Fruit fly (Drosophila melanogaster) whole organism: ENCODE measurements around the gene CG7794.

Experiments used
- CG8478 ChIP-seq: fragments of >200 bp; optimal IDR thresholded peaks from 2 replicates; lab custom pipeline; 2018; ENCODE audit warnings: inconsistent platforms
- Dll ChIP-seq: fragments of >200 bp; optimal IDR thresholded peaks from 2 replicates; lab custom pipeline; 2017
- EcR ChIP-seq, 2 experiments: fragments of >200 bp; optimal IDR thresholded peaks; 2 replicates each; lab custom pipeline; 2017; ENCODE audit warnings: missing biosample characterization in 2 of 2, missing genetic modification characterization in 2 of 2, missing genetic modification reagents in 2 of 2
- pan ChIP-seq: fragments of >200 bp; optimal IDR thresholded peaks from 2 replicates; lab custom pipeline; 2017
- psq ChIP-seq: fragments of >200 bp; optimal IDR thresholded peaks from 2 replicates; lab custom pipeline; 2017
- usp ChIP-seq: fragments of >200 bp; optimal IDR thresholded peaks from 2 replicates; lab custom pipeline; 2017; ENCODE audit warnings: missing biosample characterization, missing genetic modification characterization, mixed read lengths

Gene CG7794

dm6 chr3R:18023407-18023806 lies at the start of gene CG7794:
Gene CG7794, plus strand, starts transcription at chr3R:18023707.
- TF ChIP-seq CG8478 (lab: Kevin White, UChicago) (no peak), usp (GFP tag; lab: Kevin White, UChicago) (no peak), psq (lab: Kevin White, UChicago) (no peak), pan (lab: Kevin White, UChicago) (no peak), EcR (GFP tag; optimal IDR thresholded peaks at IDR 0.05; lab: Kevin White, UChicago) (no peak), Dll (lab: Kevin White, UChicago) (no peak)

dm6 chr3R:18004698-18005097 lies 18.8 kb upstream of the CG7794 start:
- TF ChIP-seq Dll (lab: Kevin White, UChicago) (no peak), CG8478 (lab: Kevin White, UChicago) (no peak), psq (lab: Kevin White, UChicago) (no peak), usp (GFP tag; lab: Kevin White, UChicago) (no peak), pan (lab: Kevin White, UChicago) (no peak), EcR (GFP tag; optimal IDR thresholded peaks at IDR 0.05; lab: Kevin White, UChicago) (no peak)

dm6 chr3R:18006483-18006882 lies 17.0 kb upstream of the CG7794 start:
- TF ChIP-seq usp (GFP tag; lab: Kevin White, UChicago) (no peak), EcR (GFP tag; optimal IDR thresholded peaks at IDR 0.05; lab: Kevin White, UChicago) (no peak), psq (lab: Kevin White, UChicago) (no peak), CG8478 (lab: Kevin White, UChicago) (no peak), pan (lab: Kevin White, UChicago) (no peak)

- TF ChIP-seq CG8478 (lab: Kevin White, UChicago) (no peak), EcR (GFP tag; optimal IDR thresholded peaks at IDR 0.05; lab: Kevin White, UChicago) (no peak), usp (GFP tag; lab: Kevin White, UChicago) (no peak), psq (lab: Kevin White, UChicago) (no peak), Dll (lab: Kevin White, UChicago) (no peak), pan (lab: Kevin White, UChicago) (no peak)
Observed at dm6 chr3R:18013149-18013548, 10.4 kb upstream of the CG7794 start.

- no peak for TF ChIP-seq pan (lab: Kevin White, UChicago)
- TF ChIP-seq psq (lab: Kevin White, UChicago) = no peak
- TF ChIP-seq EcR (GFP tag; optimal IDR thresholded peaks at IDR 0.05; lab: Kevin White, UChicago) = no peak
- no peak for TF ChIP-seq Dll (lab: Kevin White, UChicago)
- TF ChIP-seq CG8478 (lab: Kevin White, UChicago) = no peak
- TF ChIP-seq usp (GFP tag; lab: Kevin White, UChicago) = no peak
Observed at dm6 chr3R:18015705-18016397, 7.7 kb upstream of the CG7794 start.

- TF ChIP-seq CG8478 (lab: Kevin White, UChicago) (no peak), EcR (GFP tag; optimal IDR thresholded peaks at IDR 0.05; lab: Kevin White, UChicago) (no peak), Dll (lab: Kevin White, UChicago) (no peak), usp (GFP tag; lab: Kevin White, UChicago) (no peak), pan (lab: Kevin White, UChicago) (no peak), psq (lab: Kevin White, UChicago) (no peak)
Observed at dm6 chr3R:18018828-18019461, 4.6 kb upstream of the CG7794 start, which contains the start of gene DNaseII. Gene DNaseII, plus strand, starts transcription at chr3R:18019375.

dm6 chr3R:18021261-18021679 lies 2.2 kb upstream of the CG7794 start, which contains the start of gene CG7785:
Gene CG7785, plus strand, starts transcription at chr3R:18021600.
- TF ChIP-seq psq (lab: Kevin White, UChicago) (no peak), CG8478 (lab: Kevin White, UChicago) (no peak), EcR (GFP tag; optimal IDR thresholded peaks at IDR 0.05; lab: Kevin White, UChicago) (no peak), pan (lab: Kevin White, UChicago) (no peak), Dll (lab: Kevin White, UChicago) (no peak), usp (GFP tag; lab: Kevin White, UChicago) (no peak)

dm6 chr3R:18026536-18026935 lies 3.0 kb downstream of the CG7794 start:
- TF ChIP-seq psq (lab: Kevin White, UChicago) = no peak
- no peak for TF ChIP-seq EcR (GFP tag; optimal IDR thresholded peaks at IDR 0.05; lab: Kevin White, UChicago)
- no peak for TF ChIP-seq pan (lab: Kevin White, UChicago)
- no peak for TF ChIP-seq CG8478 (lab: Kevin White, UChicago)
- no peak for TF ChIP-seq Dll (lab: Kevin White, UChicago)
- no peak for TF ChIP-seq usp (GFP tag; lab: Kevin White, UChicago)

dm6 chr3R:18027307-18027706 lies 3.8 kb downstream of the CG7794 start:
- no peak for TF ChIP-seq CG8478 (lab: Kevin White, UChicago)
- TF ChIP-seq EcR (GFP tag; optimal IDR thresholded peaks at IDR 0.05; lab: Kevin White, UChicago) = no peak
- TF ChIP-seq pan (lab: Kevin White, UChicago) = no peak
- TF ChIP-seq Dll (lab: Kevin White, UChicago) = no peak
- no peak for TF ChIP-seq psq (lab: Kevin White, UChicago)
- TF ChIP-seq usp (GFP tag; lab: Kevin White, UChicago) = no peak

- TF ChIP-seq psq (lab: Kevin White, UChicago) = no peak
- TF ChIP-seq Dll (lab: Kevin White, UChicago) = no peak
- TF ChIP-seq CG8478 (lab: Kevin White, UChicago) = no peak
- no peak for TF ChIP-seq EcR (GFP tag; optimal IDR thresholded peaks at IDR 0.05; lab: Kevin White, UChicago)
- TF ChIP-seq pan (lab: Kevin White, UChicago) = no peak
- no peak for TF ChIP-seq usp (GFP tag; lab: Kevin White, UChicago)
Observed at dm6 chr3R:18027789-18028188, 4.3 kb downstream of the CG7794 start.

dm6 chr3R:18029105-18029504 lies 5.6 kb downstream of the CG7794 start:
- TF ChIP-seq psq (lab: Kevin White, UChicago) (no peak), usp (GFP tag; lab: Kevin White, UChicago) (no peak), CG8478 (lab: Kevin White, UChicago) (no peak), EcR (GFP tag; optimal IDR thresholded peaks at IDR 0.05; lab: Kevin White, UChicago) (no peak), pan (lab: Kevin White, UChicago) (no peak), Dll (lab: Kevin White, UChicago) (no peak)
